Fruit fly (Drosophila melanogaster) whole organism, embryonic: Measurements from ENCODE around the gene CG18581.

Experiments
- Adf1 ChIP-seq: fragments of 200-800 bp; sonication (Bioruptor generic); IDR thresholded peaks from 2 replicates; pipeline ENCODE4 v1.3.6; 2022; ENCODE audit warnings: missing biosample characterization, missing genetic modification characterization
- B-H2 ChIP-seq: fragments of 200-800 bp; sonication (Bioruptor generic); optimal IDR thresholded peaks from 2 replicates; lab custom pipeline; 2018; ENCODE audit warnings: missing biosample characterization, mild to moderate bottlenecking, missing genetic modification characterization
- Bgb ChIP-seq: fragments of 200-800 bp; sonication (Bioruptor generic); IDR thresholded peaks from 2 replicates; pipeline ENCODE4 v1.3.6; 2022; ENCODE audit warnings: missing biosample characterization, missing genetic modification characterization; ENCODE audit not compliant: partially characterized antibody
- CG10147 ChIP-seq: fragments of 200-800 bp; sonication (Bioruptor generic); optimal IDR thresholded peaks from 2 replicates; lab custom pipeline; 2019; ENCODE audit warnings: missing biosample characterization, mild to moderate bottlenecking, missing genetic modification characterization, moderate library complexity
- CG10267 ChIP-seq: fragments of 200-800 bp; sonication (Bioruptor generic); optimal IDR thresholded peaks from 2 replicates; lab custom pipeline; 2018; ENCODE audit warnings: missing biosample characterization, mild to moderate bottlenecking, missing genetic modification characterization, moderate library complexity
- CG10462 ChIP-seq: fragments of 200-800 bp; sonication (Bioruptor generic); optimal IDR thresholded peaks from 2 replicates; lab custom pipeline; 2016; ENCODE audit warnings: missing biosample characterization, missing genetic modification characterization
- CG12071 ChIP-seq: fragments of 200-800 bp; sonication (Bioruptor generic); optimal IDR thresholded peaks from 3 replicates; lab custom pipeline; 2018; ENCODE audit warnings: missing biosample characterization, mild to moderate bottlenecking, missing genetic modification characterization
- CG12942 ChIP-seq: fragments of 200-800 bp; sonication (Bioruptor generic); optimal IDR thresholded peaks from 3 replicates; lab custom pipeline; 2016; ENCODE audit warnings: missing biosample characterization, missing genetic modification characterization
- CG13424 ChIP-seq: fragments of 200-800 bp; sonication (Bioruptor generic); optimal IDR thresholded peaks from 2 replicates; lab custom pipeline; 2019; ENCODE audit warnings: missing biosample characterization, mild to moderate bottlenecking, missing genetic modification characterization, moderate library complexity
- CG15269 ChIP-seq: fragments of 200-800 bp; sonication (Bioruptor generic); optimal IDR thresholded peaks from 2 replicates; lab custom pipeline; 2018; ENCODE audit warnings: missing biosample characterization, mild to moderate bottlenecking, missing genetic modification characterization, moderate library complexity
- CG1603 ChIP-seq: fragments of 200-800 bp; sonication (Bioruptor generic); optimal IDR thresholded peaks from 2 replicates; lab custom pipeline; 2019; ENCODE audit warnings: missing biosample characterization, mild to moderate bottlenecking, missing genetic modification characterization, moderate library complexity
- CG1647 ChIP-seq: fragments of 200-800 bp; sonication (Bioruptor generic); optimal IDR thresholded peaks from 3 replicates; lab custom pipeline; 2016; ENCODE audit warnings: missing biosample characterization, missing genetic modification characterization
- CG17802 ChIP-seq: fragments of 200-800 bp; sonication (Bioruptor generic); optimal IDR thresholded peaks from 2 replicates; lab custom pipeline; 2018; ENCODE audit warnings: missing biosample characterization, mild to moderate bottlenecking, missing genetic modification characterization, moderate library complexity
- CG1832 ChIP-seq: fragments of 200-800 bp; sonication (Bioruptor generic); optimal IDR thresholded peaks from 2 replicates; lab custom pipeline; 2017; ENCODE audit warnings: missing biosample characterization, mild to moderate bottlenecking, missing genetic modification characterization, inconsistent platforms
- CG18764 ChIP-seq: fragments of 200-800 bp; sonication (Bioruptor generic); optimal IDR thresholded peaks from 3 replicates; lab custom pipeline; 2016; ENCODE audit warnings: missing biosample characterization, missing genetic modification characterization
- CG2116 ChIP-seq: fragments of 200-800 bp; sonication (Bioruptor generic); optimal IDR thresholded peaks from 3 replicates; lab custom pipeline; 2018; ENCODE audit warnings: missing biosample characterization, mild to moderate bottlenecking, missing genetic modification characterization
- CG4360 ChIP-seq: fragments of 200-800 bp; sonication (Bioruptor generic); IDR thresholded peaks from 2 replicates; pipeline ENCODE4 v1.3.6; 2022; ENCODE audit warnings: missing biosample characterization, missing genetic modification characterization
- CG4617 ChIP-seq: fragments of 200-800 bp; sonication (Bioruptor generic); optimal IDR thresholded peaks from 3 replicates; lab custom pipeline; 2016; ENCODE audit warnings: missing biosample characterization, missing genetic modification characterization, borderline replicate concordance
- CG7786 ChIP-seq: fragments of 200-800 bp; sonication (Bioruptor generic); optimal IDR thresholded peaks from 2 replicates; lab custom pipeline; 2016; ENCODE audit warnings: missing biosample characterization, missing genetic modification characterization
- CG9797 ChIP-seq: fragments of 200-800 bp; sonication (Bioruptor generic); optimal IDR thresholded peaks from 3 replicates; lab custom pipeline; 2018; ENCODE audit warnings: missing biosample characterization, mild to moderate bottlenecking, missing genetic modification characterization
- CG9932 ChIP-seq: fragments of 200-800 bp; sonication (Bioruptor generic); IDR thresholded peaks from 2 replicates; pipeline ENCODE4 v1.3.6; 2022; ENCODE audit warnings: missing biosample characterization, missing genetic modification characterization
- CrebB ChIP-seq: fragments of 200-800 bp; sonication (Bioruptor generic); optimal IDR thresholded peaks from 3 replicates; lab custom pipeline; 2018; ENCODE audit warnings: missing biosample characterization, mild to moderate bottlenecking, missing genetic modification characterization
- D ChIP-seq, 2 experiments: fragments of 200-800 bp in 1 of 2; fragments of >200 bp in 1 of 2; sonication (Bioruptor generic) in 1 of 2; optimal IDR thresholded peaks; 2 replicates in 1 of 2; 3 replicates in 1 of 2; lab custom pipeline; 2017; ENCODE audit warnings: mild to moderate bottlenecking in 1 of 2, missing biosample characterization in 1 of 2, missing genetic modification characterization in 1 of 2, missing genetic modification reagents in 1 of 2
- D19A ChIP-seq: fragments of 200-800 bp; optimal IDR thresholded peaks from 3 replicates; lab custom pipeline; 2019; ENCODE audit warnings: missing biosample characterization, mild to moderate bottlenecking, missing genetic modification characterization, moderate library complexity
- H2.0 ChIP-seq: fragments of 200-800 bp; sonication (Bioruptor generic); IDR thresholded peaks from 2 replicates; pipeline ENCODE4 v1.3.6; 2022; ENCODE audit warnings: missing biosample characterization, missing genetic modification characterization
- Lim3 ChIP-seq: fragments of 200-800 bp; sonication (Bioruptor generic); IDR thresholded peaks from 2 replicates; pipeline ENCODE4 v1.3.6; 2022; ENCODE audit warnings: missing biosample characterization, missing genetic modification characterization
- NC2β ChIP-seq: fragments of 200-800 bp; sonication (Bioruptor generic); optimal IDR thresholded peaks from 2 replicates; lab custom pipeline; 2016; ENCODE audit warnings: missing biosample characterization, missing genetic modification characterization
- Ravus ChIP-seq: fragments of 200-800 bp; sonication (Bioruptor generic); IDR thresholded peaks from 2 replicates; pipeline ENCODE4 v1.3.6; 2022; ENCODE audit warnings: missing biosample characterization, missing genetic modification characterization
- Six4 ChIP-seq: fragments of 200-800 bp; sonication (Bioruptor generic); optimal IDR thresholded peaks from 2 replicates; lab custom pipeline; 2016; ENCODE audit warnings: missing biosample characterization, missing genetic modification characterization
- Spps ChIP-seq: fragments of 200-800 bp; sonication (Bioruptor generic); optimal IDR thresholded peaks from 2 replicates; lab custom pipeline; 2018; ENCODE audit warnings: missing biosample characterization, mild to moderate bottlenecking, missing genetic modification characterization
- Sry-β ChIP-seq: fragments of 200-800 bp; sonication (Bioruptor generic); optimal IDR thresholded peaks from 2 replicates; lab custom pipeline; 2018; ENCODE audit warnings: missing biosample characterization, mild to moderate bottlenecking, missing genetic modification characterization, moderate library complexity
- Tbp ChIP-seq: fragments of >200 bp; optimal IDR thresholded peaks from 2 replicates; lab custom pipeline; 2018; ENCODE audit warnings: missing biosample characterization, missing genetic modification characterization
- bowl ChIP-seq: fragments of 200-800 bp; sonication (Bioruptor generic); IDR thresholded peaks from 2 replicates; pipeline ENCODE4 v1.3.6; 2022; ENCODE audit warnings: missing biosample characterization, missing genetic modification characterization
- ci ChIP-seq: fragments of 200-800 bp; sonication (Bioruptor generic); IDR thresholded peaks from 3 replicates; pipeline ENCODE4 v1.3.6; 2022; ENCODE audit warnings: missing biosample characterization, missing genetic modification characterization
- crp ChIP-seq, 2 experiments: fragments of 200-800 bp; sonication (Bioruptor generic); optimal IDR thresholded peaks; 2 replicates in 1 of 2; 3 replicates in 1 of 2; lab custom pipeline; 2017; ENCODE audit warnings: missing biosample characterization in 2 of 2, missing genetic modification characterization in 2 of 2, mild to moderate bottlenecking in 1 of 2, moderate library complexity in 1 of 2
- dati ChIP-seq: fragments of 200-800 bp; sonication (Bioruptor generic); IDR thresholded peaks from 2 replicates; pipeline ENCODE4 v1.3.6; 2022; ENCODE audit warnings: missing biosample characterization, missing genetic modification characterization
- gem ChIP-seq: fragments of 200-800 bp; sonication (Bioruptor generic); optimal IDR thresholded peaks from 2 replicates; lab custom pipeline; 2019; ENCODE audit warnings: missing biosample characterization, mild to moderate bottlenecking, missing genetic modification characterization, moderate library complexity
- gsb-n ChIP-seq: fragments of 200-800 bp; sonication (Bioruptor generic); optimal IDR thresholded peaks from 3 replicates; lab custom pipeline; 2018; ENCODE audit warnings: missing biosample characterization, mild to moderate bottlenecking, missing genetic modification characterization
- h ChIP-seq: fragments of >200 bp; optimal IDR thresholded peaks from 2 replicates; lab custom pipeline; 2017
- her ChIP-seq: fragments of 200-800 bp; sonication (Bioruptor generic); optimal IDR thresholded peaks from 2 replicates; lab custom pipeline; 2016; ENCODE audit warnings: missing biosample characterization, missing genetic modification characterization
- jing ChIP-seq: fragments of 200-800 bp; sonication (Bioruptor generic); optimal IDR thresholded peaks from 2 replicates; lab custom pipeline; 2018; ENCODE audit warnings: missing biosample characterization, mild to moderate bottlenecking, missing genetic modification characterization
- ken ChIP-seq: fragments of 200-800 bp; sonication (Bioruptor generic); IDR thresholded peaks from 3 replicates; pipeline ENCODE4 v1.3.6; 2022; ENCODE audit warnings: missing biosample characterization, missing genetic modification characterization
- klu ChIP-seq: fragments of 200-800 bp; sonication (Bioruptor generic); IDR thresholded peaks from 2 replicates; pipeline ENCODE4 v1.3.6; 2022; ENCODE audit warnings: missing biosample characterization, missing genetic modification characterization
- maf-S ChIP-seq: fragments of 200-800 bp; sonication (Bioruptor generic); optimal IDR thresholded peaks from 2 replicates; lab custom pipeline; 2016; ENCODE audit warnings: missing biosample characterization, missing genetic modification characterization
- mirr ChIP-seq: fragments of 200-800 bp; sonication (Bioruptor generic); optimal IDR thresholded peaks from 3 replicates; lab custom pipeline; 2018; ENCODE audit warnings: missing biosample characterization, mild to moderate bottlenecking, missing genetic modification characterization
- run ChIP-seq: fragments of 200-800 bp; sonication (Bioruptor generic); optimal IDR thresholded peaks from 3 replicates; lab custom pipeline; 2018; ENCODE audit warnings: missing biosample characterization, mild to moderate bottlenecking, missing genetic modification characterization
- slbo ChIP-seq: fragments of 200-800 bp; sonication (Bioruptor generic); IDR thresholded peaks from 2 replicates; pipeline ENCODE4 v1.3.6; 2022; ENCODE audit warnings: missing biosample characterization, missing genetic modification characterization
- tgo ChIP-seq: fragments of 200-800 bp; sonication (Bioruptor generic); IDR thresholded peaks from 3 replicates; pipeline ENCODE4 v1.3.6; 2022; ENCODE audit warnings: missing biosample characterization, missing genetic modification characterization
- unc-4 ChIP-seq: fragments of 200-800 bp; sonication (Bioruptor generic); IDR thresholded peaks from 2 replicates; pipeline ENCODE4 v1.3.6; 2022; ENCODE audit warnings: missing biosample characterization, missing genetic modification characterization; ENCODE audit not compliant: partially characterized antibody
- vvl ChIP-seq: fragments of 200-800 bp; sonication (Bioruptor generic); IDR thresholded peaks from 2 replicates; pipeline ENCODE4 v1.3.6; 2022; ENCODE audit warnings: missing biosample characterization, missing genetic modification characterization

CG18581 gene

DNA sequence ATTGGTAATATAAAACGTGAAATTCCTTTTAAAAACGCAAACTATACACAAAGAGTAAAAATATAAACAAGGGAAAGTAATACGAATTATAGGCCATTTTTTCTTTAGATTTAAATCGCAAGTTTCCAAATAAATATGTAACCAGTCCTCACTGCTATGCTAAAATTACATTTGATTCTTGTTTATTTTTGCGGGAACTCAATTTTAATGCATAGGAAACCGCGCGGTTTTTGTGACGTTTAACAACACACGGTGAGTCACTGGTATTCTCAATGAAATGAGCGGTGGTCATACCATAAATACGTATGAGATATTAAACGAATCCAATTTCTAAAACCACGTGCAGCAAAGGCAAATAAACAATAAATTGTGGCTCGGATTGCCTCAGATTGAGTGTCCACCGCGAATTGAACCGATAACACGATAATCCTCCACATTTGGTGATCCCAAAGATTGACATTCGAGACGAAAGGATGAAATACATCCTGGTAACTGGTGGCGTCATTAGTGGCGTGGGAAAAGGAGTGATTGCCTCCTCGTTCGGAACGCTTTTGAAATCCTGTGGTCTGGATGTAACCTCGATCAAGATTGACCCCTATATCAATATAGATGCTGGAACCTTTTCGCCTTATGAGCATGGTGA is 48.0 kb upstream of the CG18581 start, which contains the start of gene Ctps (continued):
- TF ChIP-seq D19A (tag; lab: Kevin White, UChicago) (no peak), unc-4 (peak; percentile 28; the same call in 1 of the 2 replicates), ci (GFP tag; lab: Robert Waterston, UW) (no peak), jing (no peak), B-H2 (no peak), CG17802 (peak; percentile 7), CG1647 (no peak), CG4360 (no peak), ken (GFP tag; lab: Robert Waterston, UW) (no peak), CG1832 (GFP tag; lab: Kevin White, UChicago) (no peak), CG9797 (GFP tag; lab: Kevin White, UChicago) (peak; percentile 65), CG12071 (GFP tag; lab: Kevin White, UChicago) (no peak), CG4617 (GFP tag; lab: Kevin White, UChicago) (peak; percentile 38), CG10267 (tag; lab: Kevin White, UChicago) (peak; percentile 93), vvl (GFP tag; lab: Robert Waterston, UW) (0 out of 2 replicates have a peak, but pooled peaks have one; percentile 40), CG10147 (no peak), crp (GFP tag; optimal IDR thresholded peaks at IDR 0.05; lab: Kevin White, UChicago) (no peak), CG12942 (GFP tag; lab: Kevin White, UChicago) (no peak), bowl (GFP tag; lab: Robert Waterston, UW) (no peak), CG9932 (GFP tag; lab: Robert Waterston, UW) (peak; percentile 17; the same call in 1 of the 2 replicates), h (lab: Kevin White, UChicago) (no peak), maf-S (GFP tag; lab: Kevin White, UChicago) (no peak), CG7786 (GFP tag; lab: Kevin White, UChicago) (peak; percentile 29), NC2β (GFP tag; lab: Kevin White, UChicago) (no peak), Six4 (no peak), D (optimal IDR thresholded peaks at IDR 0.05; lab: Kevin White, UChicago) (no peak), D (GFP tag; optimal IDR thresholded peaks at IDR 0.05; lab: Kevin White, UChicago) (no peak), CG2116 (no peak), Lim3 (GFP tag; lab: Robert Waterston, UW) (no peak), dati (no peak), Spps (tag; lab: Kevin White, UChicago) (no peak), tgo (GFP tag; lab: Robert Waterston, UW) (no peak), her (GFP tag; lab: Kevin White, UChicago) (peak; percentile 50), mirr (GFP tag; lab: Kevin White, UChicago) (no peak), CrebB (tag; lab: Kevin White, UChicago) (no peak), CG1603 (tag; lab: Kevin White, UChicago) (peak; percentile 66), CG10462 (no peak), CG13424 (tag; lab: Kevin White, UChicago) (no peak), run (no peak), Tbp (GFP tag; lab: Kevin White, UChicago) (no peak), gsb-n (no peak), Bgb (GFP tag; lab: Robert Waterston, UW) (no peak), gem (no peak), CG15269 (tag; lab: Kevin White, UChicago) (no peak), H2.0 (GFP tag; lab: Robert Waterston, UW) (no peak), Ravus (GFP tag; lab: Robert Waterston, UW) (no peak), CG18764 (no peak), slbo (peak; percentile 42; the same call in 1 of the 2 replicates), Sry-β (GFP tag; lab: Kevin White, UChicago) (no peak), klu (GFP tag; lab: Robert Waterston, UW) (no peak), Adf1 (GFP tag; lab: Robert Waterston, UW) (no peak)
